Fruit fly (Drosophila melanogaster) whole organism, adult: ENCODE results near the gene haf.

ENCODE experiments used
- CG11617 ChIP-seq: fragments of 200-800 bp; sonication (Bioruptor generic); optimal IDR thresholded peaks from 2 replicates; lab custom pipeline; 2017; ENCODE audit warnings: mild to moderate bottlenecking, missing biosample characterization, missing genetic modification reagents, missing genetic modification characterization
- CG12768 ChIP-seq: fragments of 200-800 bp; sonication (Bioruptor generic); optimal IDR thresholded peaks from 2 replicates; lab custom pipeline; 2017; ENCODE audit warnings: missing biosample characterization, missing genetic modification characterization, mild to moderate bottlenecking, moderate library complexity, missing genetic modification reagents
- CG14711 ChIP-seq: fragments of 200-800 bp; sonication (Bioruptor generic); optimal IDR thresholded peaks from 2 replicates; lab custom pipeline; 2018; ENCODE audit warnings: missing biosample characterization, mild to moderate bottlenecking, missing genetic modification characterization, moderate library complexity
- CG1620 ChIP-seq: fragments of 200-800 bp; sonication (Bioruptor generic); optimal IDR thresholded peaks from 2 replicates; lab custom pipeline; 2016; ENCODE audit warnings: missing biosample characterization, missing genetic modification characterization
- CG33017 ChIP-seq: fragments of 200-800 bp; sonication (Bioruptor generic); optimal IDR thresholded peaks from 2 replicates; lab custom pipeline; 2018; ENCODE audit warnings: missing biosample characterization, mild to moderate bottlenecking, missing genetic modification characterization, moderate library complexity
- CG5204 ChIP-seq: fragments of 200-800 bp; sonication (Bioruptor generic); optimal IDR thresholded peaks from 2 replicates; lab custom pipeline; 2016; ENCODE audit warnings: missing biosample characterization, missing genetic modification characterization
- CG7045 ChIP-seq: fragments of 200-800 bp; sonication (Bioruptor generic); optimal IDR thresholded peaks from 2 replicates; lab custom pipeline; 2017; ENCODE audit warnings: missing biosample characterization, mild to moderate bottlenecking, missing genetic modification characterization
- CG7101 ChIP-seq: fragments of 200-800 bp; sonication (Bioruptor generic); optimal IDR thresholded peaks from 2 replicates; lab custom pipeline; 2018; ENCODE audit warnings: missing biosample characterization, mild to moderate bottlenecking, missing genetic modification characterization, moderate library complexity
- Clk ChIP-seq: fragments of 200-800 bp; sonication (Bioruptor generic); optimal IDR thresholded peaks from 2 replicates; lab custom pipeline; 2017; ENCODE audit warnings: missing biosample characterization, missing genetic modification characterization
- Crg-1 ChIP-seq: fragments of 200-800 bp; sonication (Bioruptor generic); optimal IDR thresholded peaks from 2 replicates; lab custom pipeline; 2016; ENCODE audit warnings: missing biosample characterization, missing genetic modification characterization
- Hr96 ChIP-seq: fragments of 200-800 bp; sonication (Bioruptor generic); optimal IDR thresholded peaks from 2 replicates; lab custom pipeline; 2016; ENCODE audit warnings: missing biosample characterization, missing genetic modification characterization
- Mnt ChIP-seq: fragments of 200-800 bp; sonication (Bioruptor generic); optimal IDR thresholded peaks from 2 replicates; lab custom pipeline; 2016; ENCODE audit warnings: missing biosample characterization, mild to moderate bottlenecking, missing genetic modification characterization
- bab1 ChIP-seq: fragments of 200-800 bp; sonication (Bioruptor generic); optimal IDR thresholded peaks from 3 replicates; lab custom pipeline; 2019; ENCODE audit warnings: missing biosample characterization, mild to moderate bottlenecking, missing genetic modification characterization, moderate library complexity
- cic ChIP-seq: fragments of 200-800 bp; sonication (Bioruptor generic); optimal IDR thresholded peaks from 2 replicates; lab custom pipeline; 2017; ENCODE audit warnings: missing biosample characterization, mild to moderate bottlenecking, missing genetic modification characterization, moderate library complexity
- cnc ChIP-seq, 2 experiments: fragments of >200 bp; optimal IDR thresholded peaks; 2 replicates each; lab custom pipeline; 2017
- kay ChIP-seq: fragments of 200-800 bp; sonication (Bioruptor generic); peaks from one replicate; lab custom pipeline; 2016; ENCODE audit warnings: missing biosample characterization, missing genetic modification characterization, borderline replicate concordance
- ovo ChIP-seq: fragments of 200-800 bp; sonication (Bioruptor generic); optimal IDR thresholded peaks from 2 replicates; lab custom pipeline; 2016; ENCODE audit warnings: missing biosample characterization, missing genetic modification characterization
- pad ChIP-seq: fragments of 200-800 bp; sonication (Bioruptor generic); optimal IDR thresholded peaks from 3 replicates; lab custom pipeline; 2017; ENCODE audit warnings: missing biosample characterization, missing genetic modification characterization, mild to moderate bottlenecking, moderate library complexity, missing genetic modification reagents
- tj ChIP-seq: fragments of 200-800 bp; sonication (Bioruptor generic); optimal IDR thresholded peaks from 3 replicates; lab custom pipeline; 2017; ENCODE audit warnings: missing biosample characterization, mild to moderate bottlenecking, missing genetic modification characterization, moderate library complexity
- toe ChIP-seq: fragments of 200-800 bp; sonication (Bioruptor generic); optimal IDR thresholded peaks from 2 replicates; lab custom pipeline; 2016; ENCODE audit warnings: missing biosample characterization, missing genetic modification characterization

Gene haf

DNA sequence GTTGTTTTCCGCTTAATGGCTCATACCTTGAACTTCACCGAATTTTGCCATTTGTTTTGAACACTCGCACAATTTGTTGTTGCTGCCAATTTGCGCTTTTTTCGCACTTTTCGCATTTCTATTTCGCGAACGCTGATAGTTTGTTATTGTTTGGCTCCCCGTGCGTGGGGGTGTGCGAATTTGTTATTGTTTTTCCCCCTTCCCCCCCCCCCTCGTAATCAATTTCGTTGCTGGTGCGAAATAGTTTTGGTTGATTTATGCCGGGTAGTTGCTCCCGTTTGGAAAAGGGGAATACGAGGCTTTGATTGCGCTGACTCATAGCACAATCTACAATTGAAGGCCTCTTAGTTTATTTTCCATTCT lies 73.6 kb downstream of the haf start:
- TF ChIP-seq Mnt (no peak), CG1620 (GFP tag; lab: Kevin White, UChicago) (no peak), ovo (GFP tag; lab: Kevin White, UChicago) (no peak), CG7101 (tag; lab: Kevin White, UChicago) (no peak), CG5204 (GFP tag; lab: Kevin White, UChicago) (no peak), kay (GFP tag; lab: Kevin White, UChicago) (no peak), toe (no peak), CG33017 (tag; lab: Kevin White, UChicago) (no peak), pad (no peak), Crg-1 (GFP tag; lab: Kevin White, UChicago) (no peak), CG11617 (no peak), bab1 (no peak), tj (GFP tag; lab: Kevin White, UChicago) (no peak), CG7045 (GFP tag; lab: Kevin White, UChicago) (no peak), Clk (GFP tag; lab: Kevin White, UChicago) (no peak), cic (GFP tag; lab: Kevin White, UChicago) (no peak), CG12768 (GFP tag; lab: Kevin White, UChicago) (no peak), CG14711 (tag; lab: Kevin White, UChicago) (no peak), Hr96 (GFP tag; lab: Kevin White, UChicago) (no peak)

DNA sequence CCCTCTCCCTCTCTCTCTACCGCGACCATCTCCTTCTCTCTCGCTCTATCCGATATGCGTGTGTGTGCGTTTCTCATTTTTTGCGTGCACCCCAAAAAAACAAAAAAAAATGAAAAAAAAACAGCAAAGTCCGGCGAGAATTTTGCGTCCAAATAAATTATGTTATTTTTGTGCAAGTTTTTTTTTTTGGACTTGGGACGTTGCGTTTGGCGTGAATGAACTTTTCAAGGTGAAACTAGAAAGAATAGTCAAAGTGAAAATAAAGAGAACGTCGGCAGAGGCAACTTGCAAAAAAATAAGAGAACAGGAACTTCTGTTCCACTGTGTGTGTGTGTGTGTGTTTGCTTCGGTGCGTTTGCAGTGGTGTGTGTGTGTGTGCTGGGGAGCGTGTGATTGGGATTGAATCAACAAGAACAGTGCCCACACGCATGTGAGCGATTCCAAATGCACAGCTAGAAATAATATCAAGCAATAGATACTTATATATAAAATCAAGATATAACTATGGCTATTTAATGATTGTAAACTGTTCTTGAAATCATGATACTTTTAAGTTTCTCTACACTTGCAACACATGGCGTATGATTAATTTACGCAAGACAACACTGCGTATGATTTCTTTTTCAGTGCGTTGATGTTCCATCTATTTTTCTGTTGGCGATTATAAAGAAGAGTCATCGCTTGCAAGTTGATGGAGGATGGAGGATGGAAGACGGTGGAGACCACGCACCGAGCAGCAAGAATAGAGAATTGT lies 74.5 kb downstream of the haf start:
- TF ChIP-seq CG12768 (GFP tag; lab: Kevin White, UChicago): no peak
- no peak for TF ChIP-seq toe
- no peak for TF ChIP-seq pad
- no peak for TF ChIP-seq cic (GFP tag; lab: Kevin White, UChicago)
- no peak for TF ChIP-seq tj (GFP tag; lab: Kevin White, UChicago)
- no peak for TF ChIP-seq Hr96 (GFP tag; lab: Kevin White, UChicago)
- no peak for TF ChIP-seq bab1
- no peak for TF ChIP-seq CG11617
- TF ChIP-seq CG1620 (GFP tag; lab: Kevin White, UChicago): no peak
- TF ChIP-seq CG7045 (GFP tag; lab: Kevin White, UChicago): no peak
- no peak for TF ChIP-seq ovo (GFP tag; lab: Kevin White, UChicago)
- TF ChIP-seq CG33017 (tag; lab: Kevin White, UChicago): no peak
- TF ChIP-seq cnc (optimal IDR thresholded peaks at IDR 0.05; lab: Kevin White, UChicago): no peak
- no peak for TF ChIP-seq Crg-1 (GFP tag; lab: Kevin White, UChicago)
- no peak for TF ChIP-seq CG5204 (GFP tag; lab: Kevin White, UChicago)
- TF ChIP-seq Clk (GFP tag; lab: Kevin White, UChicago): no peak
- TF ChIP-seq Mnt: no peak
- TF ChIP-seq kay (GFP tag; lab: Kevin White, UChicago): no peak

DNA sequence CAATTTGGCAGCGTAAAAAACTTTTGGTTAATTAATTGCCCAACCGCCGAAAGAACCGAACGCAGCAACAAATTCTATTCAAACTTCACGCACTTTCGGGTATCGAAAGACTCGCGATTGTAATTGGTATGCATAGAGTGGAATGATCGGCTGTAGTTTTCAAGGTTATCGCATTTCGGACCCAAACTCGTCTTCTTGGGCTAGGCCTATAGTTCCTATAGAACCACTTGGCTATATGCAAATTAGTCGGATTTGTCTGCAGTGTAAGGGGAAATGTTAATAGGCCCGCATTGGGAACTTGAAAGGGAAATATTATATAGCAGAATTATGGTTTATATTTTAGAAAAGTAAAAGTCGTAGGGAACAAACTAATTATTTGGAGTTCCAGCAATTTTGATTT lies 75.6 kb downstream of the haf start:
- TF ChIP-seq cic (GFP tag; lab: Kevin White, UChicago) (no peak), CG12768 (GFP tag; lab: Kevin White, UChicago) (no peak), tj (GFP tag; lab: Kevin White, UChicago) (no peak)

dm6 chr2L:1631441-1632313 lies 76.7 kb downstream of the haf start:
- no peak for TF ChIP-seq bab1
- no peak for TF ChIP-seq cnc (optimal IDR thresholded peaks at IDR 0.05; lab: Kevin White, UChicago)
- TF ChIP-seq cic (GFP tag; lab: Kevin White, UChicago): no peak

DNA sequence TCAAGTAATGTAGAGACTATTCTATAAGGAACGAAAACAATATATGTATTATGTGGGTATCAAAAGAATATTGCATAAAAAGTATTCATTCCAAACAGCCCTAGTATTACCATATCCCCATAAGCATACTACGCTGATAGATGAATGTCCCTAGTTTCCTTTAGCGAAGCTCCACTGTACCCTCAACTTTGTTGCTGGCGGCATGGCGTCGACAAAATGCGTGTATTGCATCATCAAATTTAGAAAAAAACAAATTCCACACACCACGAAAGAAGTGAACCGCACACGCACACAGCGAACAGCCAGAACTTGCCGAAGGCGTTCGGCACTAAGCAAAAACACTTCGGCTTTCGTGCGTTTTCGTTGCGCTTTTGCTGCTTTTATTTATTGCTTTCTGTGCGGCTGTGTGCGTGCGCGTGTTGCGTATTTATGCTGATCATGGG lies 77.8 kb downstream of the haf start:
- TF ChIP-seq Hr96 (GFP tag; lab: Kevin White, UChicago): no peak
- no peak for TF ChIP-seq ovo (GFP tag; lab: Kevin White, UChicago)
- no peak for TF ChIP-seq CG5204 (GFP tag; lab: Kevin White, UChicago)
- TF ChIP-seq CG1620 (GFP tag; lab: Kevin White, UChicago): no peak
- TF ChIP-seq Mnt: no peak
- no peak for TF ChIP-seq CG7101 (tag; lab: Kevin White, UChicago)
- TF ChIP-seq CG7045 (GFP tag; lab: Kevin White, UChicago): no peak
- no peak for TF ChIP-seq CG12768 (GFP tag; lab: Kevin White, UChicago)
- no peak for TF ChIP-seq kay (GFP tag; lab: Kevin White, UChicago)
- no peak for TF ChIP-seq toe

DNA sequence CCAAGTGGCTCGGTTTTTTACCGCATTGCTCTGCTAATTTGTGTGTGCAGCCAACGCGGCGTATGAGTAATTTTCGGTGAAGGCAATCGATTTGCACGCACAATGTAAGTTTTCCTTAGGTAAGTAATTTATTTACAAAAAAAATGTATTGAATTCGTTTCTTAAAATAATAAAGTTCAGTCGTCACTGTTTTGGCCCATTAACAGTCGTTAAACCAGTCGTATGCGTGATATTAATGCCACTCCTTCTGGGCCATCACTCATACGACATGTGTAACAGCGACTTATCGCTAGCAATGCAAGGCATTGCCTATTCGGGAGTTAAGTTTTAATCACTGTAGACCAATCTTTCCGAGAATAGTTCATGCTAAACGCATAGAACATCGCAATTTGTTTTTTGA lies 78.5 kb downstream of the haf start:
- TF ChIP-seq Clk (GFP tag; lab: Kevin White, UChicago): no peak
- no peak for TF ChIP-seq tj (GFP tag; lab: Kevin White, UChicago)
- no peak for TF ChIP-seq ovo (GFP tag; lab: Kevin White, UChicago)
- TF ChIP-seq Mnt: no peak
- TF ChIP-seq Hr96 (GFP tag; lab: Kevin White, UChicago): no peak
